Fruit fly (Drosophila melanogaster): ENCODE data around the gene CG18577.

The CG18577 gene

DNA sequence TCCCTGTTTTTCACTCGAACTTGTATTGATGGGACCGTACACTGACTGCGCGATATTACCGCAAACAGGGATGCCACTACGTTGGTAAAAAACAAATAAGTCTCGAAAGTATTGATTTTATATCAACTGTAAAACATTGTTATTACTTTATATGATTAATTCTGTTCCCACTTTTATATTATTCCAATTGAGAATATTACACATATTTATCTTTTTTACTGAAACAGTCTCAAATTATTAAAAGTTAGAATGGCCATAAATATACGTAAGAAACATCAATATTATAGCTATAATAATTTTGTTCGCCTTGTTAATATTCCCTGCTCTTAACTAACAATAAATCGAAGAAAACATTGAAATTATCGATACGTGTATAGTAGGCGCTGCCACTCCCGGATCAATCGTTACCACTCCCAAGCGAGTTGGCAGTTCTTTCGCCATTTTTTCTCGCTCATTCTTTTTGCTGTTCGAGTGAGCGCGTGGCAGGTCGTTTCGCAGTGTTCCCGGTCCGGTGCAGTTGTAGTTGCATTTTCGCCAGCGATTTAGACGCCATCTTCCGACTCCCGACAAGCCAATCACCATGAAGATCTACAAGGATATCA, 14.0 kb downstream of the CG18577 start, which contains the start of the genes SdhC and Tctp (continued):
- TF ChIP-seq HLH106 (tag; optimal IDR thresholded peaks at IDR 0.05) = peak; percentile 43
- TF ChIP-seq Sp1 (GFP tag; optimal IDR thresholded peaks at IDR 0.05) = peak; percentile 66
- TF ChIP-seq CrebA (GFP tag; optimal IDR thresholded peaks at IDR 0.05; ENCODE audit: borderline replicate concordance) = no peak
- TF ChIP-seq sage (GFP tag; optimal IDR thresholded peaks at IDR 0.05) = no peak
- peak; percentile 72 for TF ChIP-seq Dif (GFP tag; optimal IDR thresholded peaks at IDR 0.05; ENCODE audit: partially characterized antibody)
- peak; percentile 17 for TF ChIP-seq CG9705 (GFP tag; optimal IDR thresholded peaks at IDR 0.05)
- peak; percentile 49 for TF ChIP-seq ey (GFP tag; optimal IDR thresholded peaks at IDR 0.05)
- peak; percentile 65 for TF ChIP-seq Jra (GFP tag; optimal IDR thresholded peaks at IDR 0.05)
- TF ChIP-seq br (GFP tag; optimal IDR thresholded peaks at IDR 0.05) = peak; percentile 40

DNA sequence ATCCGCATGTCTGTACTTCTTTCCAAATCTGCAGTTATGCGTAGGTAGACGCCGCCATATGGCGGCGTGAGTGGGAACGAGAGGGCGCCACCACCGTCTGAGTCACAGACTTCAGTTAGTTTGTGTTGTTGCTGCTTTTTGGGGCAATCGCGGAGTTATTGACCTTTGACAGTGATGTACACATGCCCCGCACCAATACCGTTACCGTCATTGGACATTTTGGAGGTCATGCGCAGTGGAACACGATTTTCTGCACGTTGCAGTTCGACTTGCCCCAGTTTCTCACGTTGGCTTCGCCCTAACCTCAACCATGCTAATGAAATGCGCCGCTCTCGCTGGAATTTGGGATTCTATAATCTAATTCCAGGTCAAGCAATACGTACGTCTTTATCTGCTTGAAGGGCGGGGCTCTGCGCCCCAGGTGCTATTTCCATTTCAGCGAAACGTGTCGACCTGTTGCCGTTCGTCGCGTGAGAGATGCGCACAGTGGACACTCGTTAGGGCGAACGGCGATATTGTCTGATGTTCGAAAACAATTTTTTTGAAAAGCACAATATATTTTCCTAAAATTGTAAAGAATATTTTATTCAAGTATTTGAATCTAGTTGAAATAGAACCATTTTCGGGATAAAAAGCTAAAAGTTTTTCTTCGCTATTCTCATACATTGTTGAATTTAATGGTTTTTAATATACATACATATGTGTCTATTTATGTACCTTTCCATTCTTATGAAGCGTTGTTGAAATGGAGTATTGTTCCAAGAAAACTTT, 15.6 kb downstream of the CG18577 start:
- TF ChIP-seq Myc (optimal IDR thresholded peaks at IDR 0.05) (peak; percentile 71), Rel (GFP tag; optimal IDR thresholded peaks at IDR 0.05) (no peak), Rel (tag; optimal IDR thresholded peaks at IDR 0.05) (peak; percentile 64), Hnf4 (GFP tag; optimal IDR thresholded peaks at IDR 0.05) (peak; percentile 61), h (GFP tag; optimal IDR thresholded peaks at IDR 0.05) (peak; percentile 74), ey (GFP tag; optimal IDR thresholded peaks at IDR 0.05) (peak; percentile 65), HLH106 (tag; optimal IDR thresholded peaks at IDR 0.05) (peak; percentile 73), Sp1 (GFP tag; optimal IDR thresholded peaks at IDR 0.05) (peak; percentile 59), woc (GFP tag; optimal IDR thresholded peaks at IDR 0.05) (peak; percentile 82), br (GFP tag; optimal IDR thresholded peaks at IDR 0.05) (peak; percentile 36), N (GFP tag; optimal IDR thresholded peaks at IDR 0.05) (no peak), dsf (GFP tag; optimal IDR thresholded peaks at IDR 0.05; ENCODE audit: borderline replicate concordance) (no peak), fru (GFP tag; optimal IDR thresholded peaks at IDR 0.05) (peak; percentile 60), rgr (GFP tag; optimal IDR thresholded peaks at IDR 0.05) (peak; percentile 77), CG32264 (GFP tag; optimal IDR thresholded peaks at IDR 0.05) (no peak), Hr83 (GFP tag; optimal IDR thresholded peaks at IDR 0.05; ENCODE audit: poor library complexity, severe bottlenecking) (peak; percentile 66), pan (optimal IDR thresholded peaks at IDR 0.05) (no peak), dl (GFP tag; optimal IDR thresholded peaks at IDR 0.05; ENCODE audit: insufficient read depth in 1 of 2, partially characterized antibody in 2 of 2) (peak in 1 of 2 experiments; percentile 4), CrebA (GFP tag; optimal IDR thresholded peaks at IDR 0.05; ENCODE audit: borderline replicate concordance) (no peak), lola (GFP tag; optimal IDR thresholded peaks at IDR 0.05) (no peak), psq (GFP tag; optimal IDR thresholded peaks at IDR 0.05) (peak; percentile 63), sv (GFP tag; optimal IDR thresholded peaks at IDR 0.05) (peak; percentile 55), tai (GFP tag; optimal IDR thresholded peaks at IDR 0.05) (no peak), CG9705 (GFP tag; optimal IDR thresholded peaks at IDR 0.05) (peak; percentile 40), OdsH (GFP tag; optimal IDR thresholded peaks at IDR 0.05) (peak; percentile 62), dmrt93B (GFP tag; optimal IDR thresholded peaks at IDR 0.05) (peak; percentile 41), Jra (GFP tag; optimal IDR thresholded peaks at IDR 0.05) (peak; percentile 88), foxo (GFP tag; optimal IDR thresholded peaks at IDR 0.05) (peak in 1 of 2 experiments; percentile 80)

DNA sequence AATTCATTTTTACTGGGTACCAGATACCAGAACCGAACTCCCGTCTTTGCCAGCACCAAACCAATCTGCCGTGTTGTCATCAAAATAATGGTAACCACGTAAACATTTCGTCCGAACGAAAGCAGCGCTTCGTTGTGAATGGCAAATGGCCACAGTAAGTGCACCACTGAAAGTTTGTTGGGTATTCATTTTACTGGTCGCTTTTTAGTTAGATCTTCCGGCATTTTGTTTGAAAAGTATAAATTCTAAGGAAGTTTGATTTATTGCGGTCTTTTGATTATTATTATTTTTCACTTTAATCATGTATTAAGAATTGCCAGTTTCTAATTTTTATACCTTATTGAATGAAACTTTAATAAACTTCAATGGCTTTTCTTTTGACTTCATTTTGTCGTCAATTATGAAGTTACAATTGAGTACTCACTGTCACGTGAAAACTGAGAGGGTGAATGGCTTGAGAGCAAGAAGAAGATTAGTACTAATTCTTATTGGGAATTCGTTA, 18.6 kb downstream of the CG18577 start, which contains the start of gene ZnT86D:
Gene ZnT86D, minus strand, starts transcription at position 91 of the 502 bp plus-strand sequence.
- peak; percentile 22 for TF ChIP-seq Jra (GFP tag; optimal IDR thresholded peaks at IDR 0.05)
- no peak for TF ChIP-seq CrebA (GFP tag; optimal IDR thresholded peaks at IDR 0.05; ENCODE audit: borderline replicate concordance)
- TF ChIP-seq usp (GFP tag; optimal IDR thresholded peaks at IDR 0.05) = no peak
- no peak for TF ChIP-seq jim (GFP tag; optimal IDR thresholded peaks at IDR 0.05)
- TF ChIP-seq Hr83 (GFP tag; optimal IDR thresholded peaks at IDR 0.05; ENCODE audit: poor library complexity, severe bottlenecking) = peak; percentile 39
- TF ChIP-seq dl (GFP tag; optimal IDR thresholded peaks at IDR 0.05; ENCODE audit: insufficient read depth in 1 of 2, partially characterized antibody in 2 of 2) = no peak
- no peak for TF ChIP-seq Mio (GFP tag; optimal IDR thresholded peaks at IDR 0.05)
- TF ChIP-seq sage (GFP tag; optimal IDR thresholded peaks at IDR 0.05) = no peak
- TF ChIP-seq psq (GFP tag; optimal IDR thresholded peaks at IDR 0.05) = peak; percentile 78
- no peak for TF ChIP-seq Rel (GFP tag; optimal IDR thresholded peaks at IDR 0.05)
- peak; percentile 44 for TF ChIP-seq Rel (tag; optimal IDR thresholded peaks at IDR 0.05)
- peak; percentile 44 for TF ChIP-seq Hnf4 (GFP tag; optimal IDR thresholded peaks at IDR 0.05)
- no peak for TF ChIP-seq N (GFP tag; optimal IDR thresholded peaks at IDR 0.05)
- peak; percentile 33 for TF ChIP-seq OdsH (GFP tag; optimal IDR thresholded peaks at IDR 0.05)
- no peak for TF ChIP-seq Vsx2 (GFP tag; optimal IDR thresholded peaks at IDR 0.05; ENCODE audit: partially characterized antibody)
- peak; percentile 86 for TF ChIP-seq fru (GFP tag; optimal IDR thresholded peaks at IDR 0.05)
- TF ChIP-seq Abd-B (GFP tag; optimal IDR thresholded peaks at IDR 0.05) = no peak
- TF ChIP-seq h (GFP tag; optimal IDR thresholded peaks at IDR 0.05) = peak; percentile 73
- peak; percentile 96 for TF ChIP-seq woc (GFP tag; optimal IDR thresholded peaks at IDR 0.05)
- no peak for TF ChIP-seq brk (GFP tag; optimal IDR thresholded peaks at IDR 0.05)
- no peak for TF ChIP-seq tai (GFP tag; optimal IDR thresholded peaks at IDR 0.05)
- TF ChIP-seq dsf (GFP tag; optimal IDR thresholded peaks at IDR 0.05; ENCODE audit: borderline replicate concordance) = no peak
- TF ChIP-seq Sp1 (GFP tag; optimal IDR thresholded peaks at IDR 0.05) = peak; percentile 81
- TF ChIP-seq sv (GFP tag; optimal IDR thresholded peaks at IDR 0.05) = no peak
- TF ChIP-seq GATAd (GFP tag; optimal IDR thresholded peaks at IDR 0.05) = no peak
- peak; percentile 58 for TF ChIP-seq Myc (optimal IDR thresholded peaks at IDR 0.05)
- TF ChIP-seq ey (GFP tag; optimal IDR thresholded peaks at IDR 0.05) = peak; percentile 61
- TF ChIP-seq br (GFP tag; optimal IDR thresholded peaks at IDR 0.05) = peak; percentile 75
- peak; percentile 63 for TF ChIP-seq rgr (GFP tag; optimal IDR thresholded peaks at IDR 0.05)
- TF ChIP-seq Hr78 (GFP tag; optimal IDR thresholded peaks at IDR 0.05) = no peak
- peak; percentile 39 for TF ChIP-seq dmrt93B (GFP tag; optimal IDR thresholded peaks at IDR 0.05)
- TF ChIP-seq pan (optimal IDR thresholded peaks at IDR 0.05) = no peak
- peak; percentile 84 for TF ChIP-seq HLH106 (tag; optimal IDR thresholded peaks at IDR 0.05)
- TF ChIP-seq CG9705 (GFP tag; optimal IDR thresholded peaks at IDR 0.05) = peak; percentile 59
- peak in 1 of 2 experiments; percentile 64 for TF ChIP-seq foxo (GFP tag; optimal IDR thresholded peaks at IDR 0.05)

Measured in whole organism, wandering third instar larva.